Worm (Caenorhabditis elegans): ENCODE data around the gene spp-20.

ce11 chrV:6538323-6538722 lies 19.7 kb downstream of the spp-20 start:
- TF ChIP-seq ztf-4 (tag; optimal IDR thresholded peaks at IDR 0.05) (no peak), lsy-2 (tag; optimal IDR thresholded peaks at IDR 0.05) (peak in 1 of 2 experiments; percentile 12), ceh-16 (tag; optimal IDR thresholded peaks at IDR 0.05) (no peak), blmp-1 (tag; optimal IDR thresholded peaks at IDR 0.05; ENCODE audit: insufficient read depth) (no peak), nhr-11 (tag; optimal IDR thresholded peaks at IDR 0.05) (no peak), ceh-82 (tag; optimal IDR thresholded peaks at IDR 0.05) (no peak), unc-39 (tag; optimal IDR thresholded peaks at IDR 0.05) (no peak), mdl-1 (tag; optimal IDR thresholded peaks at IDR 0.05) (no peak), nhr-237 (tag; optimal IDR thresholded peaks at IDR 0.05) (no peak), ztf-11 (tag; optimal IDR thresholded peaks at IDR 0.05) (no peak), mab-5 (tag; optimal IDR thresholded peaks at IDR 0.05) (no peak)
